Worm (Caenorhabditis elegans) whole organism, L4/young adult: ENCODE data around the gene ubxn-3.

ENCODE experiments used
- W03F9.2 ChIP-seq: fragments of 150-350 bp; optimal IDR thresholded peaks from 2 replicates; lab custom pipeline; 2014; ENCODE audit warnings: missing biosample characterization, missing genetic modification characterization
- him-1 ChIP-seq: sonication (generic microtip); optimal IDR thresholded peaks from 2 replicates; lab custom pipeline; 2016; ENCODE audit warnings: missing genotype, missing genetic modification reagents, missing genetic modification characterization, missing compliant biosample characterization

- no peak for TF ChIP-seq him-1 (tag; lab: Kevin White, UChicago)
- TF ChIP-seq W03F9.2 = no peak
Observed at ce11 chrII:178146-178545, 42.3 kb downstream of the ubxn-3 start.
